ENCODE assay signal across 6 worm cellular contexts in genomic region chrV:15015799-15016198, ce11.
TF ChIP-seq lines count a peak whose summit lies in the region.

No protein-coding gene starts in this region.

TF ChIP-seq in whole organism, L1 larva, 84 proteins besides CTCF, POLR2A, EP300 and RAD21 (continues in another document):
- TF ChIP-seq unc-30 (tag; optimal IDR thresholded peaks at IDR 0.05; lab: Kevin White, UChicago) (no peak), zag-1 (tag; optimal IDR thresholded peaks at IDR 0.05; lab: Kevin White, UChicago) (no peak), lin-39 (tag; optimal IDR thresholded peaks at IDR 0.05; lab: Kevin White, UChicago) (no peak), snu-23 (GFP tag; optimal IDR thresholded peaks at IDR 0.05; lab: Kevin White, UChicago) (peak; percentile 33), lin-35 (GFP tag; optimal IDR thresholded peaks at IDR 0.05; lab: Kevin White, UChicago) (peak in 1 of 2 experiments; percentile 1), elt-2 (tag; optimal IDR thresholded peaks at IDR 0.05; lab: Kevin White, UChicago) (no peak), lin-13 (GFP tag; optimal IDR thresholded peaks at IDR 0.05; lab: Kevin White, UChicago) (no peak), zip-4 (GFP tag; optimal IDR thresholded peaks at IDR 0.05; lab: Kevin White, UChicago) (no peak), nhr-11 (tag; optimal IDR thresholded peaks at IDR 0.05; lab: Kevin White, UChicago) (no peak), dsc-1 (tag; optimal IDR thresholded peaks at IDR 0.05; lab: Kevin White, UChicago) (no peak), unc-130 (tag; optimal IDR thresholded peaks at IDR 0.05; lab: Kevin White, UChicago) (no peak), skn-1 (tag; optimal IDR thresholded peaks at IDR 0.05; lab: Kevin White, UChicago) (peak; percentile 7), ceh-88 (GFP tag; IDR thresholded peaks at IDR 0.05; lab: Robert Waterston, UW) (no peak), ets-5 (GFP tag; IDR thresholded peaks at IDR 0.05; lab: Robert Waterston, UW) (no peak), swsn-7 (tag; optimal IDR thresholded peaks at IDR 0.05; lab: Kevin White, UChicago) (no peak), hlh-4 (tag; optimal IDR thresholded peaks at IDR 0.05; lab: Kevin White, UChicago) (no peak)

TF ChIP-seq in whole organism, L2 larva, 48 proteins besides CTCF, POLR2A, EP300 and RAD21:
- TF ChIP-seq nhr-23 (tag; optimal IDR thresholded peaks at IDR 0.05; lab: Kevin White, UChicago) (no peak), sma-9 (GFP tag; optimal IDR thresholded peaks at IDR 0.05; lab: Kevin White, UChicago) (peak; percentile 33), sma-9 (tag; optimal IDR thresholded peaks at IDR 0.05; lab: Kevin White, UChicago) (no peak)
TF ChIP-seq in whole organism, L2 larva: peak in this region for 1.

TF ChIP-seq in whole organism, L3 larva, 47 proteins besides CTCF, POLR2A, EP300 and RAD21:
- TF ChIP-seq nhr-25 (tag; optimal IDR thresholded peaks at IDR 0.05; lab: Kevin White, UChicago) (peak; percentile 69), nhr-23 (tag; optimal IDR thresholded peaks at IDR 0.05; lab: Kevin White, UChicago) (no peak)

TF ChIP-seq in whole organism, L4 larva, 104 proteins besides CTCF, POLR2A, EP300 and RAD21:
- TF ChIP-seq ctbp-1 (GFP tag; IDR thresholded peaks at IDR 0.05; lab: Robert Waterston, UW) = no peak
- TF ChIP-seq unc-62 (GFP tag; optimal IDR thresholded peaks at IDR 0.05 in 1 of 2; lab: Kevin White, UChicago) = no peak
- TF ChIP-seq unc-62 (tag; optimal IDR thresholded peaks at IDR 0.05; lab: Kevin White, UChicago) = no peak
- TF ChIP-seq aha-1 (tag; lab: Kevin White, UChicago) = peak; percentile 83
- no peak for TF ChIP-seq D1046.2 (GFP tag; IDR thresholded peaks at IDR 0.05; lab: Robert Waterston, UW)
- peak in 1 of 2 experiments; percentile 25 for TF ChIP-seq hif-1 (tag; optimal IDR thresholded peaks at IDR 0.05; lab: Kevin White, UChicago)
TF ChIP-seq in whole organism, L4 larva: peak in this region for 2.

TF ChIP-seq in whole organism, late embryonic, 69 proteins besides CTCF, POLR2A, EP300 and RAD21:
- TF ChIP-seq ets-4 (tag; optimal IDR thresholded peaks at IDR 0.05; lab: Kevin White, UChicago) = no peak
- TF ChIP-seq nfya-1 (tag; optimal IDR thresholded peaks at IDR 0.05; lab: Kevin White, UChicago) = peak; percentile 13
- TF ChIP-seq hlh-8 (tag; optimal IDR thresholded peaks at IDR 0.05; lab: Kevin White, UChicago) = no peak
- no peak for TF ChIP-seq Y22D7AL.16 (tag; optimal IDR thresholded peaks at IDR 0.05; lab: Kevin White, UChicago)

TF ChIP-seq in whole organism, mixed stage, embryonic, 35 proteins besides CTCF, POLR2A, EP300 and RAD21:
- TF ChIP-seq nhr-12 (tag; optimal IDR thresholded peaks at IDR 0.05; lab: Kevin White, UChicago) (no peak), unc-120 (tag; optimal IDR thresholded peaks at IDR 0.05; lab: Kevin White, UChicago; ENCODE audit: poor library complexity, severe bottlenecking) (peak; percentile 6)

Comparison
In these comparisons a context has a peak if more than half of its experiments do, and no peak if none do; other contexts are left out.
1. Of the 29 proteins assayed by ChIP-seq in both whole organism, L4 larva and whole organism, L1 larva: peak only in whole organism, L4 larva: aha-1; only in whole organism, L1 larva: mep-1 and skn-1; in both: none; in neither: 25; mixed calls (peak in some experiments, not most) for 1.